Fruit fly (Drosophila melanogaster) whole organism, prepupa: ENCODE data around the gene CG14402.

Experiments used
- CG11902 ChIP-seq: fragments of 200-800 bp; sonication (Bioruptor generic); optimal IDR thresholded peaks from 3 replicates; lab custom pipeline; 2016; ENCODE audit warnings: missing biosample characterization, missing genetic modification characterization
- CG6808 ChIP-seq: fragments of 200-800 bp; sonication (Bioruptor generic); optimal IDR thresholded peaks from 3 replicates; lab custom pipeline; 2017; ENCODE audit warnings: missing biosample characterization, missing genetic modification characterization, mild to moderate bottlenecking, moderate library complexity, missing genetic modification reagents
- CG8632 ChIP-seq: fragments of 200-800 bp; sonication (Bioruptor generic); optimal IDR thresholded peaks from 3 replicates; lab custom pipeline; 2016; ENCODE audit warnings: missing biosample characterization, missing genetic modification characterization
- Lpt ChIP-seq: fragments of 200-800 bp; sonication (Bioruptor generic); optimal IDR thresholded peaks from 3 replicates; lab custom pipeline; 2016; ENCODE audit warnings: missing biosample characterization, missing genetic modification characterization
- Sox14 ChIP-seq: fragments of 200-800 bp; sonication (Bioruptor generic); optimal IDR thresholded peaks from 3 replicates; lab custom pipeline; 2016; ENCODE audit warnings: missing biosample characterization, missing genetic modification characterization
- fd59A ChIP-seq: fragments of 200-800 bp; sonication (Bioruptor generic); optimal IDR thresholded peaks from 2 replicates; lab custom pipeline; 2017; ENCODE audit warnings: missing biosample characterization, mild to moderate bottlenecking, missing genetic modification characterization, missing genetic modification reagents
- fd85E ChIP-seq: fragments of 200-800 bp; sonication (Bioruptor generic); optimal IDR thresholded peaks from 3 replicates; lab custom pipeline; 2016; ENCODE audit warnings: missing biosample characterization, missing genetic modification characterization
- lz ChIP-seq: fragments of 200-800 bp; sonication (Bioruptor generic); optimal IDR thresholded peaks from 3 replicates; lab custom pipeline; 2016; ENCODE audit warnings: missing biosample characterization, missing genetic modification characterization
- spab ChIP-seq: fragments of 200-800 bp; sonication (Bioruptor generic); optimal IDR thresholded peaks from 2 replicates; lab custom pipeline; 2017; ENCODE audit warnings: missing biosample characterization, mild to moderate bottlenecking, missing genetic modification characterization, missing genetic modification reagents

DNA sequence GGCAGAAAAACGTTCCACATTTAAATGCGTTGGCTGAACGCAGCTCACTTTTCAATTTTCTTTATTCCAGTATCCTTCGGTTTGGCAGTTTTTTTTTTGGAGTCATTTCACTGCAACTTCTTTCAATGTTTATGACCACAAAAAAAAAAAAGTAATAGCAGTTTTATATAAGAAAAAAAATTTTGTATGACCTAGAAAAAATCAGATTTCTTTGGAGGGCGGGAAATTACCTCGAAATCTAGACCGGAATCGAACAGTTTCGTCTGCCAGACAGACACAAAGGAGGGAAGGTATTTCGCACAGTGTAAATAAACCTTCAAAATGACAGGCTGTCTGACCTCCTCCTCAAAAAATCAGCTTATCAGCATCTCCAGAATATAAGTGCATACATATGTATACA lies 31.4 kb downstream of the CG14402 start:
- TF ChIP-seq CG8632 (GFP tag; lab: Kevin White, UChicago), result peak; percentile 31
- TF ChIP-seq Sox14, result peak; percentile 21
- no peak for TF ChIP-seq CG11902 (GFP tag; lab: Kevin White, UChicago)
- no peak for TF ChIP-seq spab
- no peak for TF ChIP-seq fd85E (GFP tag; lab: Kevin White, UChicago)
- TF ChIP-seq fd59A (GFP tag; lab: Kevin White, UChicago), result no peak
- no peak for TF ChIP-seq Lpt (GFP tag; lab: Kevin White, UChicago)
- TF ChIP-seq CG6808 (GFP tag; lab: Kevin White, UChicago), result no peak
- TF ChIP-seq lz, result peak; percentile 47
